Worm (Caenorhabditis elegans): Measurements from ENCODE around the gene cogc-2.
A peak's percentile ranks its signal among the peaks of the same experiment; 100 is the strongest.

Gene cogc-2

DNA sequence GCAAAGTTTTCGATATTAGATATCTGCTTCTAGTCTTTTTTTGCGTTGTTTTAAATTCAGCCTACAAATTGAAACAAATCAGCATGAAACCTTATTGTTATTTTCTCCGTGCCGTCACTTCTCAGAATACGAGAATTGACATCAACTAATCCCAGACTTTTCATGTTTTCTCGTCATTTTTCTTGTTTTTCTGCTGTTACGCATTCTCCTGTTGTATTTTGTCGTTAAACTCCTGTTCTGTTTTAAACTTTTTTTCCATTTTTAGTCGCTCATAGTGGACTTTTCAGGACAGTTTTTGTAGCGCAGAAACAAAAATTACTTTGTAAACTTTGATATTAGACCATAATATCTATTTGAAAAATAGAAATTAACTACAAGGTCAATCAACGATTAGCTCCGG is 17.2 kb downstream of the cogc-2 start:
- no peak for TF ChIP-seq rbr-2 (tag; optimal IDR thresholded peaks at IDR 0.05)
- TF ChIP-seq unc-62 (GFP tag; optimal IDR thresholded peaks at IDR 0.05 in 1 of 2): peak in 1 of 2 experiments; percentile 61
- TF ChIP-seq unc-62 (tag; optimal IDR thresholded peaks at IDR 0.05): no peak

DNA sequence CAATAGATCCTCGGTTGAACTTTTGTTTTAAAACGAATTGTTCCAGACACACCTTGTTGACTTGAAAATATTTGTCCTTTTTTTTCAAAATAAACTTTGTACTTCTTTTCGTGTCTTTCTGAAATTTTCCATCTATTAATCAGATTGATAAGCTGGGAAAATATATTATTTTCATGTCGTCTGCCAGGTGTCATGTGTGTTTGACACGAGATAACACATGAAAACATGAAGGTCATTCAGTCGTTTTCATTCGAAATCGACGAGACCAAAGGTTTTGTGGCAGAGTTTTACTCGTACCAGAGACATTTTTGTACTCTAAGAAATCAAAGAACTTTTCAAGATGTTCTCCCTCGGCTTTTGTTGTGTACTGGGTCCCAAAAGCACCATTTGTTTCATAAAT is 18.8 kb downstream of the cogc-2 start:
- TF ChIP-seq dmd-6 (GFP tag; IDR thresholded peaks at IDR 0.05) (peak; percentile 91), lsy-2 (tag; optimal IDR thresholded peaks at IDR 0.05) (peak in 1 of 2 experiments; percentile 41), attf-4 (tag; optimal IDR thresholded peaks at IDR 0.05) (no peak), zip-11 (GFP tag; IDR thresholded peaks at IDR 0.05) (no peak), ceh-62 (tag; optimal IDR thresholded peaks at IDR 0.05) (no peak), nhr-42 (GFP tag; IDR thresholded peaks at IDR 0.05) (no peak), mxl-3 (GFP tag; optimal IDR thresholded peaks at IDR 0.05) (peak; percentile 27), ceh-20 (GFP tag; IDR thresholded peaks at IDR 0.05) (no peak), unc-130 (GFP tag; optimal IDR thresholded peaks at IDR 0.05) (no peak), mep-1 (tag; optimal IDR thresholded peaks at IDR 0.05) (peak; percentile 44), hif-1 (tag; optimal IDR thresholded peaks at IDR 0.05) (no peak), D1046.2 (GFP tag; IDR thresholded peaks at IDR 0.05) (no peak), lin-39 (tag; optimal IDR thresholded peaks at IDR 0.05) (no peak), fos-1 (tag; optimal IDR thresholded peaks at IDR 0.05) (no peak), Y105C5A.15 (GFP tag; IDR thresholded peaks at IDR 0.05) (no peak), arid-1 (GFP tag; conservative IDR thresholded peaks at IDR 0.05) (no peak), aly-2 (tag; optimal IDR thresholded peaks at IDR 0.05) (no peak), nhr-41 (GFP tag; IDR thresholded peaks at IDR 0.05) (no peak), snpc-1.2 (GFP tag; IDR thresholded peaks at IDR 0.05) (no peak), ZK546.5 (tag; optimal IDR thresholded peaks at IDR 0.05) (no peak), daf-8 (GFP tag; IDR thresholded peaks at IDR 0.05) (no peak), nhr-6 (tag; optimal IDR thresholded peaks at IDR 0.05) (no peak), skn-1 (tag; optimal IDR thresholded peaks at IDR 0.05) (no peak), daf-16 (GFP tag; optimal IDR thresholded peaks at IDR 0.05) (peak in 1 of 2 experiments; percentile 5), daf-16 (tag; optimal IDR thresholded peaks at IDR 0.05) (peak; percentile 98), R02D3.7 (tag; optimal IDR thresholded peaks at IDR 0.05) (no peak), nhr-10 (tag; optimal IDR thresholded peaks at IDR 0.05) (no peak), mdl-1 (tag; optimal IDR thresholded peaks at IDR 0.05) (peak in 1 of 2 experiments; percentile 71), nhr-28 (tag; optimal IDR thresholded peaks at IDR 0.05) (peak; percentile 81), ceh-28 (tag; optimal IDR thresholded peaks at IDR 0.05) (no peak), tag-97 (GFP tag; IDR thresholded peaks at IDR 0.05) (no peak), nhr-77 (tag; optimal IDR thresholded peaks at IDR 0.05) (peak; percentile 65), saeg-2 (GFP tag; IDR thresholded peaks at IDR 0.05) (no peak), daf-19 (GFP tag; conservative IDR thresholded peaks at IDR 0.05) (no peak), zip-2 (tag; optimal IDR thresholded peaks at IDR 0.05) (no peak), lir-3 (tag; optimal IDR thresholded peaks at IDR 0.05) (no peak), T26A8.4 (GFP tag; IDR thresholded peaks at IDR 0.05) (no peak), pqm-1 (tag; optimal IDR thresholded peaks at IDR 0.05) (no peak), gei-8 (GFP tag; optimal IDR thresholded peaks at IDR 0.05) (no peak), set-16 (GFP tag; IDR thresholded peaks at IDR 0.05) (no peak), hlh-30 (tag; optimal IDR thresholded peaks at IDR 0.05; ENCODE audit: insufficient read depth) (peak; percentile 92), nhr-25 (tag; optimal IDR thresholded peaks at IDR 0.05; ENCODE audit: borderline replicate concordance, insufficient read depth) (no peak), F44E2.7 (GFP tag; IDR thresholded peaks at IDR 0.05) (no peak), unc-62 (GFP tag; optimal IDR thresholded peaks at IDR 0.05 in 1 of 2) (peak in 1 of 2 experiments; percentile 18), unc-62 (tag; optimal IDR thresholded peaks at IDR 0.05) (no peak), nhr-76 (tag; optimal IDR thresholded peaks at IDR 0.05) (no peak), F26F4.8 (GFP tag; conservative IDR thresholded peaks at IDR 0.05) (no peak), ceh-82 (tag; optimal IDR thresholded peaks at IDR 0.05) (no peak), nhr-102 (tag; optimal IDR thresholded peaks at IDR 0.05) (peak; percentile 4), nhr-48 (tag; optimal IDR thresholded peaks at IDR 0.05) (peak; percentile 50), madf-5 (GFP tag; IDR thresholded peaks at IDR 0.05) (no peak)
